Worm (Caenorhabditis elegans): ENCODE results near the gene emb-8.
A peak's percentile ranks its signal among the peaks of the same experiment; 100 is the strongest.

emb-8 gene

DNA sequence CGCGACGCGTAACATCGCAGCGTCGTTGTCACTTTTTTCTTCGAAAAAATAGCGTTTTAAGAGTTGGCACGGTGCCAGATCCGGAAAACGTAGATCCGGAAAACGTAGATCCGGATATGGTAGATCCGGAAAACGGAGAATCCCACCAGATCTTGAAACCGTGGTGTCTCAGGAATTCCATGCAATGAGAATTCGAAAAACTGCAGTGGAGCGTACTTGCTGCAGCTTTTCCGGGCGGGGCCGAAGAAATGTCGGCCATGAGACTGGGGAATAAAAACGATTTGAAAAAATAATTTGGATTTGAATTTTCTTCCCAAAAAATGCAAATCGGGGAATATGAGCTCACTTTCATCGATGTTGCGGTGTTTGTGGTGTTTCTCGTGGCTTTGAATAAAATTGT is 27.0 kb downstream of the emb-8 start, which contains the start of gene K10D2.5 (continued):
- no peak for TF ChIP-seq ama-1 (optimal IDR thresholded peaks at IDR 0.05)
- TF ChIP-seq ama-1 (GFP tag; optimal IDR thresholded peaks at IDR 0.05), result no peak
- peak; percentile 25 for TF ChIP-seq ztf-26 (tag; optimal IDR thresholded peaks at IDR 0.05)
- TF ChIP-seq rpc-1 (optimal IDR thresholded peaks at IDR 0.05), result no peak
- no peak for TF ChIP-seq rpc-1 (tag; optimal IDR thresholded peaks at IDR 0.05)
- TF ChIP-seq lin-54 (GFP tag; optimal IDR thresholded peaks at IDR 0.05), result peak; percentile 96
- TF ChIP-seq die-1 (tag; optimal IDR thresholded peaks at IDR 0.05), result peak; percentile 60
- TF ChIP-seq zim-3 (tag; optimal IDR thresholded peaks at IDR 0.05), result peak; percentile 80
- TF ChIP-seq F57C9.4 (tag; optimal IDR thresholded peaks at IDR 0.05), result no peak
- TF ChIP-seq ceh-100 (GFP tag; IDR thresholded peaks at IDR 0.05), result peak; percentile 99
- TF ChIP-seq atf-7 (tag; optimal IDR thresholded peaks at IDR 0.05), result peak; percentile 55
- TF ChIP-seq T07F8.4 (tag; optimal IDR thresholded peaks at IDR 0.05), result peak; percentile 70
- TF ChIP-seq lsy-27 (tag; optimal IDR thresholded peaks at IDR 0.05; ENCODE audit: borderline replicate concordance, insufficient read depth), result no peak
- TF ChIP-seq aptf-2 (GFP tag; conservative IDR thresholded peaks at IDR 0.05), result peak; percentile 98
- TF ChIP-seq T26A5.8 (tag; optimal IDR thresholded peaks at IDR 0.05), result no peak
- no peak for TF ChIP-seq snpc-4 (GFP tag; optimal IDR thresholded peaks at IDR 0.05)
- TF ChIP-seq snpc-4 (tag; optimal IDR thresholded peaks at IDR 0.05), result peak; percentile 39 to 80 (median 68)
- peak; percentile 89 for TF ChIP-seq rec-8 (tag; optimal IDR thresholded peaks at IDR 0.05)
- no peak for TF ChIP-seq ztf-3 (GFP tag; optimal IDR thresholded peaks at IDR 0.05)
- peak; percentile 93 for TF ChIP-seq pbrm-1 (GFP tag; IDR thresholded peaks at IDR 0.05)
- TF ChIP-seq mel-28 (tag; optimal IDR thresholded peaks at IDR 0.05; ENCODE audit: borderline replicate concordance), result peak; percentile 31
- TF ChIP-seq Y95B8A.8 (GFP tag; IDR thresholded peaks at IDR 0.05), result peak; percentile 97
- TF ChIP-seq attf-6 (GFP tag; IDR thresholded peaks at IDR 0.05), result peak; percentile 75
- TF ChIP-seq ztf-25 (GFP tag; IDR thresholded peaks at IDR 0.05), result peak; percentile 100
- TF ChIP-seq ceh-27 (GFP tag; optimal IDR thresholded peaks at IDR 0.05), result peak; percentile 99
- TF ChIP-seq F33H1.4 (GFP tag; IDR thresholded peaks at IDR 0.05), result peak; percentile 83
- peak; percentile 77; the same call in 1 of the 2 replicates for TF ChIP-seq F39B2.1 (GFP tag; IDR thresholded peaks at IDR 0.05)
- peak; percentile 86 for TF ChIP-seq Y53F4B.3 (GFP tag; IDR thresholded peaks at IDR 0.05)
- peak; percentile 31 for TF ChIP-seq B0035.1 (tag; optimal IDR thresholded peaks at IDR 0.05)
- TF ChIP-seq bed-2 (GFP tag; IDR thresholded peaks at IDR 0.05), result peak; percentile 98
- peak; percentile 73 for TF ChIP-seq tbp1 (GFP tag; optimal IDR thresholded peaks at IDR 0.05)
- peak; percentile 90 for TF ChIP-seq akir-1 (GFP tag; optimal IDR thresholded peaks at IDR 0.05)
- TF ChIP-seq F37B4.10 (GFP tag; IDR thresholded peaks at IDR 0.05), result no peak
- peak; percentile 99 for TF ChIP-seq mcd-1 (GFP tag; IDR thresholded peaks at IDR 0.05)
- TF ChIP-seq F10E7.11 (tag; optimal IDR thresholded peaks at IDR 0.05), result no peak
- TF ChIP-seq tlf-1 (GFP tag; optimal IDR thresholded peaks at IDR 0.05), result peak; percentile 81
- 0 out of 2 replicates have a peak, but pooled peaks have one; percentile 21 for TF ChIP-seq bed-1 (GFP tag; IDR thresholded peaks at IDR 0.05)
- peak; percentile 94 for TF ChIP-seq K11D2.4 (GFP tag; IDR thresholded peaks at IDR 0.05)
- TF ChIP-seq snpc-3.4 (tag; optimal IDR thresholded peaks at IDR 0.05), result peak; percentile 71
- peak; percentile 95 for TF ChIP-seq ccch-3 (GFP tag; optimal IDR thresholded peaks at IDR 0.05)
- peak; percentile 92 for TF ChIP-seq C17E4.6 (GFP tag; IDR thresholded peaks at IDR 0.05)
- TF ChIP-seq C06A6.2 (GFP tag; conservative IDR thresholded peaks at IDR 0.05), result 0 out of 2 replicates have a peak, but pooled peaks have one; percentile 50

Measured in whole organism, young adult.